Fruit fly (Drosophila melanogaster): Measurements from ENCODE around the gene CG17271.

DNA sequence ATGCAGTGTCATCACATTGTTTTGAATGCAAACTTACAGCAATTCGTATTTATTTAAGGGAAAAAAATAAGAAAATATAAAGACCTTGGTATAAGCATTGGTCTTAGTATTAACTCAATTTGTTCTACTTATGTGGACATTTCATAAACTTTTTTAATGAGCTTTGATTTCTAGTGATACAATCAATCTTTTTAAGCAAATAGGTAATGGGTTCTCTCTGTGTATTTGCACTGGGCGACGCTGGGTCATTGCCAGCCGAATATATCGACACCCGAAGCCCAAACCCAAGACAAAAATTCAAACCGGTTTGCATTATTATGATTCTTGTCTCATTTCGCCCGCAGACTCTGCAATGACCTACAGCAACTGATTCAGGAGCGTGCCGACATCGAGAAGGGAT, 13.9 kb upstream of the CG17271 start:
- no peak for TF ChIP-seq Myc (optimal IDR thresholded peaks at IDR 0.05)
- TF ChIP-seq Sin3A (optimal IDR thresholded peaks at IDR 0.05), result no peak
- TF ChIP-seq h (optimal IDR thresholded peaks at IDR 0.05), result no peak
